Worm (Caenorhabditis elegans): ENCODE data around the gene sru-48.

DNA sequence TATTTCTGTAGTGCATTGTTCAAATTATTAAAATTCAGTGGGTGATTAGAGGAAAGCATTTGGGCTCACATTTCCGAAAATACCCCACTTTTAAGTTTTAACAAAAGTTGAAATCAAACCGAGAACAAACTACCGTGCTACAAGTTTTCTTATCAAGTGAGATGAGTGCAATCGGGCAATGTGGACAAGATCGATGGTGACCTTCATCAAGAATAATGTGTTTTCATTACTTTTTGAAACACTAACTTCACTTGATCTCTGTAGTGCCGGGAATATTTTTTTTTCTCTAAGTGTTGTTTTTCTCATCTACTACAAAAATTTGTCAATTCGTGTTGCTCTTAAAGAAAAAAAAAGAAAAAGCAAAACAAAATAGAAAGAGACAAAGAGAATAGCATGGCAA, 28.9 kb downstream of the sru-48 start:
- TF ChIP-seq mls-2 (tag; optimal IDR thresholded peaks at IDR 0.05) (no peak), unc-39 (tag; optimal IDR thresholded peaks at IDR 0.05) (no peak), lsy-2 (tag; optimal IDR thresholded peaks at IDR 0.05) (no peak), elt-3 (tag; optimal IDR thresholded peaks at IDR 0.05) (no peak), lin-32 (GFP tag; optimal IDR thresholded peaks at IDR 0.05) (no peak), nhr-12 (tag; optimal IDR thresholded peaks at IDR 0.05) (no peak), nhr-237 (tag; optimal IDR thresholded peaks at IDR 0.05) (no peak), unc-62 (GFP tag; optimal IDR thresholded peaks at IDR 0.05) (no peak), drap-1 (GFP tag; optimal IDR thresholded peaks at IDR 0.05) (no peak), mab-5 (tag; optimal IDR thresholded peaks at IDR 0.05) (no peak), ztf-11 (tag; optimal IDR thresholded peaks at IDR 0.05) (no peak), lin-13 (tag; optimal IDR thresholded peaks at IDR 0.05) (no peak), pha-4 (tag; optimal IDR thresholded peaks at IDR 0.05) (no peak)

Data from whole organism, mixed stage, embryonic.